Worm (Caenorhabditis elegans) whole organism, young adult: Measurements from ENCODE around the gene npp-27.
A peak's percentile ranks its signal among the peaks of the same experiment; 100 is the strongest.

ENCODE experiments used
- B0035.1 ChIP-seq: sonication (generic microtip); optimal IDR thresholded peaks from 2 replicates; lab custom pipeline; 2016; ENCODE audit warnings: missing genetic modification characterization, mild to moderate bottlenecking, missing compliant biosample characterization, missing genotype, missing genetic modification reagents
- B0261.1 ChIP-seq: sonication (generic microtip); optimal IDR thresholded peaks from 2 replicates; lab custom pipeline; 2016; ENCODE audit warnings: mild to moderate bottlenecking, missing genetic modification characterization, moderate library complexity, missing compliant biosample characterization
- F49E8.2 ChIP-seq: sonication (generic microtip); optimal IDR thresholded peaks from 3 replicates; lab custom pipeline; 2017; ENCODE audit warnings: missing genetic modification characterization, mild to moderate bottlenecking, missing compliant biosample characterization, antibody characterized with exemption, moderate library complexity; ENCODE audit not compliant: insufficient read depth
- F52B5.7 ChIP-seq: sonication (generic microtip); optimal IDR thresholded peaks from 2 replicates; lab custom pipeline; 2016; ENCODE audit warnings: mild to moderate bottlenecking, missing genetic modification characterization, missing compliant biosample characterization
- F57A8.1 ChIP-seq: fragments of 200-800 bp; sonication (Bioruptor generic); optimal IDR thresholded peaks from 2 replicates; lab custom pipeline; 2018; ENCODE audit warnings: mild to moderate bottlenecking, missing genetic modification characterization, moderate library complexity, missing compliant biosample characterization
- T26A5.8 ChIP-seq: sonication (generic microtip); optimal IDR thresholded peaks from 2 replicates; lab custom pipeline; 2016; ENCODE audit warnings: missing genetic modification characterization, missing compliant biosample characterization
- Y53G8AR.9 ChIP-seq: fragments of 200-800 bp; sonication (Bioruptor generic); conservative IDR thresholded peaks from 2 replicates; pipeline ENCODE4 v1.3.6; 2022; ENCODE audit warnings: missing genetic modification reagents, missing genetic modification characterization, missing compliant biosample characterization
- Y79H2A.3 ChIP-seq: fragments of 200-800 bp; sonication (Bioruptor generic); conservative IDR thresholded peaks from 2 replicates; pipeline ENCODE4 v1.3.6; 2022; ENCODE audit warnings: missing genetic modification reagents, missing genetic modification characterization, missing compliant biosample characterization
- ZK185.1 ChIP-seq: sonication (generic microtip); optimal IDR thresholded peaks from 2 replicates; lab custom pipeline; 2016; ENCODE audit warnings: mild to moderate bottlenecking, missing genetic modification characterization, missing compliant biosample characterization; ENCODE audit not compliant: poor library complexity, severe bottlenecking
- ama-1 ChIP-seq, 3 experiments: fragments of 150-350 bp in 1 of 3; sonication (generic microtip) in 2 of 3; optimal IDR thresholded peaks; 2 replicates each; lab custom pipeline; 2014 to 2018; ENCODE audit warnings: missing biosample characterization in 2 of 3, missing genetic modification characterization in 2 of 3, missing genetic modification reagents in 2 of 3
- bed-2 ChIP-seq: fragments of 200-800 bp; sonication (Bioruptor generic); IDR thresholded peaks from 2 replicates; pipeline ENCODE4 v1.3.6; 2022; ENCODE audit warnings: missing genetic modification reagents, missing genetic modification characterization, missing compliant biosample characterization
- cebp-2 ChIP-seq: fragments of 200-800 bp; sonication (Bioruptor generic); IDR thresholded peaks from 2 replicates; pipeline ENCODE4 v1.3.6; 2022; ENCODE audit warnings: missing genetic modification characterization, missing compliant biosample characterization
- ceh-79 ChIP-seq: sonication (generic microtip); optimal IDR thresholded peaks from 2 replicates; lab custom pipeline; 2017; ENCODE audit warnings: mild to moderate bottlenecking, missing genetic modification characterization, missing compliant biosample characterization
- chd-7 ChIP-seq: sonication (generic microtip); optimal IDR thresholded peaks from 2 replicates; lab custom pipeline; 2016; ENCODE audit warnings: mild to moderate bottlenecking, missing genetic modification characterization, moderate library complexity, missing compliant biosample characterization
- dox-1 ChIP-seq: fragments of 200-800 bp; sonication (Bioruptor generic); IDR thresholded peaks from 2 replicates; pipeline ENCODE4 v1.3.6; 2022; ENCODE audit warnings: missing genetic modification reagents, missing genetic modification characterization, missing compliant biosample characterization
- dpl-1 ChIP-seq: fragments of 150-350 bp; optimal IDR thresholded peaks from 2 replicates; lab custom pipeline; 2014; ENCODE audit warnings: missing biosample characterization, missing genetic modification reagents, missing genetic modification characterization
- hlh-26 ChIP-seq: fragments of 200-800 bp; sonication (Bioruptor generic); conservative IDR thresholded peaks from 2 replicates; pipeline ENCODE4 v1.3.6; 2022; ENCODE audit warnings: missing genetic modification reagents, missing genetic modification characterization, missing compliant biosample characterization
- hrde-1 ChIP-seq: sonication (generic microtip); optimal IDR thresholded peaks from 2 replicates; lab custom pipeline; 2016; ENCODE audit warnings: missing genetic modification characterization, mild to moderate bottlenecking, missing compliant biosample characterization, moderate library complexity, missing genotype, missing genetic modification reagents, borderline replicate concordance
- lin-26 ChIP-seq: fragments of 200-800 bp; sonication (Bioruptor generic); IDR thresholded peaks from 2 replicates; pipeline ENCODE4 v1.3.6; 2022; ENCODE audit warnings: missing genetic modification reagents, missing genetic modification characterization, missing compliant biosample characterization
- lin-35 ChIP-seq, 3 experiments: fragments of 150-350 bp in 2 of 3; sonication (generic microtip) in 1 of 3; optimal IDR thresholded peaks; 2 replicates each; lab custom pipeline; 2014 to 2018; ENCODE audit warnings: missing biosample characterization in 3 of 3, missing genetic modification characterization in 3 of 3, missing genetic modification reagents in 3 of 3
- lin-54 ChIP-seq: fragments of 200-800 bp; sonication (Bioruptor generic); optimal IDR thresholded peaks from 2 replicates; lab custom pipeline; 2018; ENCODE audit warnings: mild to moderate bottlenecking, missing genetic modification characterization, missing compliant biosample characterization
- lir-1 ChIP-seq: fragments of 200-800 bp; sonication (Bioruptor generic); conservative IDR thresholded peaks from 2 replicates; pipeline ENCODE4 v1.3.6; 2022; ENCODE audit warnings: missing genetic modification reagents, missing genetic modification characterization, missing compliant biosample characterization
- madf-3 ChIP-seq: fragments of 200-800 bp; sonication (Bioruptor generic); IDR thresholded peaks from 2 replicates; pipeline ENCODE4 v1.3.6; 2022; ENCODE audit warnings: missing genetic modification reagents, missing genetic modification characterization, missing compliant biosample characterization
- mcd-1 ChIP-seq: fragments of 200-800 bp; sonication (Bioruptor generic); IDR thresholded peaks from 2 replicates; pipeline ENCODE4 v1.3.6; 2022; ENCODE audit warnings: missing genetic modification reagents, missing genetic modification characterization, missing compliant biosample characterization
- mxl-1 ChIP-seq: sonication (generic microtip); optimal IDR thresholded peaks from 2 replicates; lab custom pipeline; 2016; ENCODE audit warnings: missing genetic modification characterization, missing compliant biosample characterization
- nfya-1 ChIP-seq: sonication (generic microtip); optimal IDR thresholded peaks from 2 replicates; lab custom pipeline; 2017; ENCODE audit warnings: antibody characterized with exemption, missing compliant biosample characterization, missing genetic modification characterization, borderline replicate concordance; ENCODE audit not compliant: insufficient read depth
- nhr-179 ChIP-seq: sonication (generic microtip); optimal IDR thresholded peaks from 2 replicates; lab custom pipeline; 2016; ENCODE audit warnings: mild to moderate bottlenecking, missing genetic modification characterization, missing compliant biosample characterization
- nhr-27 ChIP-seq: fragments of 200-800 bp; sonication (Bioruptor generic); optimal IDR thresholded peaks from 2 replicates; lab custom pipeline; 2018; ENCODE audit warnings: mild to moderate bottlenecking, missing genetic modification characterization, moderate library complexity, missing compliant biosample characterization
- nhr-80 ChIP-seq: sonication (generic microtip); optimal IDR thresholded peaks from 2 replicates; lab custom pipeline; 2016; ENCODE audit warnings: missing genetic modification characterization, missing compliant biosample characterization
- nhr-90 ChIP-seq: sonication (generic microtip); optimal IDR thresholded peaks from 2 replicates; lab custom pipeline; 2016; ENCODE audit warnings: missing genotype, mild to moderate bottlenecking, missing genetic modification characterization, missing compliant biosample characterization
- rcor-1 ChIP-seq: fragments of 200-800 bp; sonication (Bioruptor generic); IDR thresholded peaks from 2 replicates; pipeline ENCODE4 v1.3.6; 2022; ENCODE audit warnings: missing genetic modification reagents, missing genetic modification characterization, missing compliant biosample characterization
- rec-8 ChIP-seq, 2 experiments: sonication (generic microtip); optimal IDR thresholded peaks; 2 replicates each; lab custom pipeline; 2016; ENCODE audit warnings: mild to moderate bottlenecking in 2 of 2, missing genetic modification characterization in 2 of 2, missing genetic modification reagents in 2 of 2, missing genotype in 2 of 2, missing biosample characterization in 1 of 2, missing compliant biosample characterization in 1 of 2, moderate library complexity in 1 of 2
- rpc-1 ChIP-seq, 2 experiments: fragments of 150-350 bp in 1 of 2; sonication (generic microtip) in 1 of 2; optimal IDR thresholded peaks; 2 replicates each; lab custom pipeline; 2014 to 2018; ENCODE audit warnings: missing biosample characterization in 1 of 2, missing genetic modification characterization in 1 of 2, missing genetic modification reagents in 1 of 2, missing genotype in 1 of 2
- snpc-3.4 ChIP-seq: sonication (generic microtip); optimal IDR thresholded peaks from 2 replicates; lab custom pipeline; 2017; ENCODE audit warnings: missing genetic modification characterization, mild to moderate bottlenecking, missing compliant biosample characterization, antibody characterized with exemption, moderate library complexity, missing genotype, missing genetic modification reagents
- snpc-4 ChIP-seq, 5 experiments: fragments of 150-350 bp in 1 of 5; sonication (generic microtip) in 4 of 5; optimal IDR thresholded peaks; 2 replicates each; lab custom pipeline; 2014 to 2018; ENCODE audit warnings: missing genetic modification characterization in 5 of 5, missing biosample characterization in 3 of 5, antibody characterized with exemption in 2 of 5, mild to moderate bottlenecking in 2 of 5, missing compliant biosample characterization in 2 of 5, missing genotype in 2 of 5, moderate library complexity in 2 of 5, missing genetic modification reagents in 1 of 5
- unc-62 ChIP-seq: fragments of 150-350 bp; optimal IDR thresholded peaks from 2 replicates; lab custom pipeline; 2014; ENCODE audit warnings: missing biosample characterization, missing genetic modification reagents, missing genetic modification characterization
- ztf-26 ChIP-seq: sonication (generic microtip); optimal IDR thresholded peaks from 2 replicates; lab custom pipeline; 2017; ENCODE audit warnings: missing genetic modification characterization, missing compliant biosample characterization
- ztf-28 ChIP-seq: fragments of 200-800 bp; sonication (Bioruptor generic); IDR thresholded peaks from 2 replicates; pipeline ENCODE4 v1.3.6; 2022; ENCODE audit warnings: missing genetic modification reagents, missing genetic modification characterization, missing compliant biosample characterization

The npp-27 gene

DNA sequence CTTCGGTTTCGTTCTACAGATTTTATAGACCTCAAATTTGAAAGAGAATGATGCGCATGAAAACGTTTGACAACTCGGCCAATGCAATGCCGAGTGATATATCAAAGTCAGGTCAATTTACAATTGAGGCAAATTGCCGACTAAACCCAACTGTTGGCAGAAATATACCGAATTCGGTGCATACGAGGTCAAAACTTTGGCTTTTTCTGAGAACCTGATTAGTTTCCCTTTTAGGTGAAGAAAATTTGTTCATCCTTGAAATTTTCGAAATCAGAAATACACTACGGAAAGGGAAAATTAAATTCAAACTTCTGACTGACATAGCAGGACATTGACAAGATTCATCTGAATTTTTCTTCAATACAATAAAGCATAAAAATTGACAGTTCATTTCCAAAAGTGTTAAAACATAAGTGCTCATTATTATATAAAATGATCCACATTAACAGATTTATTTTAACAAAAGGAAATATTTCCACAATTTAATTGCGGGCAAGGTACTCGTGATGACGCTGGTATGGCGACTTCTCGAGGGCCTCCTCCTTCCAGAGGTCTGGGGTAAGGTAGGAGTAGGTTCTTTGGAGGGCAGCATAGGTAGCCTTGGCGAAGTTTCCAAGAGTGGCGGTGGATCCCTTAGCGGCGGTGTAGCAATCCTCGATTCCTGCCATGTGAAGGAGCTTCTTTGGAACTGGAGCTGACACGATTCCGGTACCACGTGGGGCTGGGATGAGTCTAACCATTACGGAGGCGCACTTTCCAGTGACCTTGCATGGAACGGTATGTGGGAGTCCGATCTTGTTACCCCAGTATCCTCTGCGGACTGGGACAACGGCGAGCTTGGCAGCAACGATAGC is 15.2 kb upstream of the npp-27 start (continued):
- TF ChIP-seq ama-1 (optimal IDR thresholded peaks at IDR 0.05; lab: Kevin White, UChicago) (no peak), ama-1 (GFP tag; optimal IDR thresholded peaks at IDR 0.05; lab: Kevin White, UChicago) (no peak), rpc-1 (optimal IDR thresholded peaks at IDR 0.05; lab: Kevin White, UChicago) (no peak), rpc-1 (tag; optimal IDR thresholded peaks at IDR 0.05; lab: Kevin White, UChicago) (no peak), nhr-179 (tag; lab: Kevin White, UChicago) (no peak), lin-54 (GFP tag; lab: Kevin White, UChicago) (peak; percentile 69), lir-1 (no peak), ZK185.1 (tag; lab: Kevin White, UChicago) (no peak), dox-1 (GFP tag; lab: Robert Waterston, UW) (no peak), madf-3 (GFP tag; lab: Robert Waterston, UW) (peak; percentile 24; the same call in 1 of the 2 replicates), Y53G8AR.9 (GFP tag; lab: Robert Waterston, UW) (peak; percentile 62; the same call in 1 of the 2 replicates), B0261.1 (tag; lab: Kevin White, UChicago) (no peak), ztf-28 (GFP tag; lab: Robert Waterston, UW) (no peak), mcd-1 (no peak), lin-26 (GFP tag; lab: Robert Waterston, UW) (no peak), snpc-3.4 (tag; lab: Kevin White, UChicago) (peak; percentile 59), rec-8 (tag; optimal IDR thresholded peaks at IDR 0.05; lab: Kevin White, UChicago) (no peak), lin-35 (GFP tag; optimal IDR thresholded peaks at IDR 0.05; lab: Kevin White, UChicago) (no peak), Y79H2A.3 (GFP tag; lab: Robert Waterston, UW) (no peak), T26A5.8 (no peak), B0035.1 (tag; lab: Kevin White, UChicago) (no peak), ztf-26 (tag; lab: Kevin White, UChicago) (no peak), unc-62 (GFP tag; lab: Kevin White, UChicago) (no peak), F57A8.1 (GFP tag; lab: Kevin White, UChicago) (no peak), F49E8.2 (tag; lab: Kevin White, UChicago) (peak; percentile 47), ceh-79 (tag; lab: Kevin White, UChicago) (no peak), bed-2 (no peak), nfya-1 (tag; lab: Kevin White, UChicago) (no peak), dpl-1 (no peak), nhr-80 (tag; lab: Kevin White, UChicago) (no peak), hlh-26 (GFP tag; lab: Robert Waterston, UW) (no peak), chd-7 (tag; lab: Kevin White, UChicago) (no peak), mxl-1 (no peak), hrde-1 (tag; lab: Kevin White, UChicago) (peak; percentile 79), rcor-1 (0 out of 2 replicates have a peak, but pooled peaks have one; percentile 53), cebp-2 (GFP tag; lab: Robert Waterston, UW) (0 out of 2 replicates have a peak, but pooled peaks have one; percentile 81), nhr-27 (tag; lab: Kevin White, UChicago) (no peak), snpc-4 (GFP tag; optimal IDR thresholded peaks at IDR 0.05; lab: Kevin White, UChicago) (peak; percentile 40), snpc-4 (tag; optimal IDR thresholded peaks at IDR 0.05; lab: Kevin White, UChicago) (peak in 2 of 4 experiments; percentile 32 to 43), nhr-90 (tag; lab: Kevin White, UChicago) (no peak), F52B5.7 (peak; percentile 18)
